Worm (Caenorhabditis elegans) whole organism, L2 larva: ENCODE results near the gene F57G9.7.

ENCODE experiments used
- F13H6.1 ChIP-seq: sonication (generic microtip); optimal IDR thresholded peaks from 2 replicates; lab custom pipeline; 2016; ENCODE audit warnings: missing genetic modification characterization, missing compliant biosample characterization
- R02D3.7 ChIP-seq: fragments of 150-350 bp; optimal IDR thresholded peaks from 2 replicates; lab custom pipeline; 2014; ENCODE audit warnings: missing biosample characterization, missing genetic modification characterization
- alr-1 ChIP-seq: fragments of 150-350 bp; optimal IDR thresholded peaks from 2 replicates; lab custom pipeline; 2014; ENCODE audit warnings: missing biosample characterization, missing genetic modification characterization
- aly-2 ChIP-seq: fragments of 150-350 bp; optimal IDR thresholded peaks from 2 replicates; lab custom pipeline; 2014; ENCODE audit warnings: missing biosample characterization, missing genetic modification characterization
- ama-1 ChIP-seq: fragments of 150-350 bp; optimal IDR thresholded peaks from 2 replicates; lab custom pipeline; 2018; ENCODE audit warnings: inconsistent platforms
- blmp-1 ChIP-seq: sonication (generic microtip); optimal IDR thresholded peaks from 2 replicates; lab custom pipeline; 2017; ENCODE audit warnings: missing genetic modification characterization, mild to moderate bottlenecking, missing compliant biosample characterization, antibody characterized with exemption, moderate library complexity; ENCODE audit not compliant: insufficient read depth
- ceh-16 ChIP-seq: fragments of 150-350 bp; optimal IDR thresholded peaks from 2 replicates; lab custom pipeline; 2014; ENCODE audit warnings: missing biosample characterization, missing genetic modification characterization
- dmd-4 ChIP-seq: sonication (generic microtip); optimal IDR thresholded peaks from 2 replicates; lab custom pipeline; 2017; ENCODE audit warnings: missing biosample characterization, missing genetic modification characterization
- egl-27 ChIP-seq: sonication (generic microtip); optimal IDR thresholded peaks from 3 replicates; lab custom pipeline; 2017; ENCODE audit warnings: missing biosample characterization, missing genetic modification reagents, missing genetic modification characterization
- elt-1 ChIP-seq: fragments of 150-350 bp; optimal IDR thresholded peaks from 2 replicates; lab custom pipeline; 2014; ENCODE audit warnings: missing biosample characterization, missing genetic modification characterization
- elt-3 ChIP-seq: sonication (generic microtip); optimal IDR thresholded peaks from 2 replicates; lab custom pipeline; 2017; ENCODE audit warnings: missing biosample characterization, missing genetic modification characterization
- fos-1 ChIP-seq: fragments of 150-350 bp; optimal IDR thresholded peaks from 2 replicates; lab custom pipeline; 2014; ENCODE audit warnings: missing biosample characterization, missing genetic modification characterization
- gmeb-1 ChIP-seq: fragments of 150-350 bp; optimal IDR thresholded peaks from 2 replicates; lab custom pipeline; 2014; ENCODE audit warnings: missing biosample characterization, missing genetic modification characterization
- lin-11 ChIP-seq: fragments of 150-350 bp; sonication (generic microtip); optimal IDR thresholded peaks from 2 replicates; lab custom pipeline; 2014; ENCODE audit warnings: missing biosample characterization, missing genetic modification characterization, inconsistent platforms, mixed read lengths
- lin-39 ChIP-seq: fragments of 150-350 bp; optimal IDR thresholded peaks from 2 replicates; lab custom pipeline; 2014; ENCODE audit warnings: missing biosample characterization, missing genetic modification reagents, missing genetic modification characterization
- lsy-2 ChIP-seq, 2 experiments: fragments of 150-350 bp in 1 of 2; sonication (generic microtip) in 1 of 2; optimal IDR thresholded peaks; 2 replicates each; lab custom pipeline; 2014 to 2017; ENCODE audit warnings: missing biosample characterization in 2 of 2, missing genetic modification characterization in 2 of 2
- mab-5 ChIP-seq: fragments of 150-350 bp; optimal IDR thresholded peaks from 2 replicates; lab custom pipeline; 2014; ENCODE audit warnings: missing biosample characterization, missing genetic modification characterization
- mdl-1 ChIP-seq, 2 experiments: fragments of 150-350 bp in 1 of 2; sonication (generic microtip) in 1 of 2; optimal IDR thresholded peaks; 2 replicates each; lab custom pipeline; 2017; ENCODE audit warnings: missing biosample characterization in 2 of 2, missing genetic modification characterization in 2 of 2
- nhr-10 ChIP-seq: sonication (generic microtip); optimal IDR thresholded peaks from 2 replicates; lab custom pipeline; 2017; ENCODE audit warnings: missing biosample characterization, missing genetic modification characterization
- nhr-11 ChIP-seq: fragments of 150-350 bp; optimal IDR thresholded peaks from 2 replicates; lab custom pipeline; 2014; ENCODE audit warnings: missing biosample characterization, missing genetic modification characterization
- nhr-12 ChIP-seq: fragments of 150-350 bp; optimal IDR thresholded peaks from 2 replicates; lab custom pipeline; 2014; ENCODE audit warnings: missing biosample characterization, missing genetic modification characterization
- nhr-129 ChIP-seq: fragments of 150-350 bp; optimal IDR thresholded peaks from 2 replicates; lab custom pipeline; 2014; ENCODE audit warnings: missing biosample characterization, missing genetic modification characterization
- nhr-21 ChIP-seq: fragments of 150-350 bp; optimal IDR thresholded peaks from 2 replicates; lab custom pipeline; 2014; ENCODE audit warnings: missing biosample characterization, missing genetic modification characterization
- nhr-23 ChIP-seq: fragments of 150-350 bp; optimal IDR thresholded peaks from 2 replicates; lab custom pipeline; 2014; ENCODE audit warnings: missing biosample characterization, missing genetic modification reagents, missing genetic modification characterization
- nhr-237 ChIP-seq: fragments of 150-350 bp; optimal IDR thresholded peaks from 2 replicates; lab custom pipeline; 2014; ENCODE audit warnings: missing biosample characterization, missing genetic modification characterization
- nhr-6 ChIP-seq: fragments of 150-350 bp; optimal IDR thresholded peaks from 2 replicates; lab custom pipeline; 2014; ENCODE audit warnings: missing biosample characterization, missing genetic modification characterization
- sem-4 ChIP-seq: fragments of 150-350 bp; optimal IDR thresholded peaks from 2 replicates; lab custom pipeline; 2014; ENCODE audit warnings: missing biosample characterization, missing genetic modification reagents, missing genetic modification characterization
- skn-1 ChIP-seq: sonication (generic microtip); optimal IDR thresholded peaks from 2 replicates; lab custom pipeline; 2017; ENCODE audit warnings: missing biosample characterization, missing genetic modification characterization
- sma-3 ChIP-seq: sonication (generic microtip); optimal IDR thresholded peaks from 2 replicates; lab custom pipeline; 2016; ENCODE audit warnings: missing genetic modification reagents, missing genetic modification characterization, missing compliant biosample characterization
- sma-9 ChIP-seq, 2 experiments: fragments of 150-350 bp in 1 of 2; sonication (generic microtip) in 1 of 2; optimal IDR thresholded peaks; 2 replicates each; lab custom pipeline; 2014 to 2016; ENCODE audit warnings: missing genetic modification characterization in 2 of 2, mild to moderate bottlenecking in 1 of 2, missing biosample characterization in 1 of 2, missing compliant biosample characterization in 1 of 2, missing genetic modification reagents in 1 of 2, moderate library complexity in 1 of 2
- snpc-4 ChIP-seq: fragments of 150-350 bp; optimal IDR thresholded peaks from 2 replicates; lab custom pipeline; 2014; ENCODE audit warnings: missing biosample characterization, missing genetic modification characterization
- unc-39 ChIP-seq: fragments of 150-350 bp; optimal IDR thresholded peaks from 2 replicates; lab custom pipeline; 2014; ENCODE audit warnings: missing biosample characterization, missing genetic modification characterization
- unc-62 ChIP-seq: fragments of 150-350 bp; optimal IDR thresholded peaks from 2 replicates; lab custom pipeline; 2014; ENCODE audit warnings: missing biosample characterization, missing genetic modification reagents, missing genetic modification characterization
- ztf-1 ChIP-seq: fragments of 200-800 bp; sonication (Bioruptor generic); conservative IDR thresholded peaks from 2 replicates; pipeline ENCODE4 v1.3.6; 2022; ENCODE audit warnings: missing genetic modification characterization, missing compliant biosample characterization
- ztf-4 ChIP-seq: fragments of 150-350 bp; optimal IDR thresholded peaks from 2 replicates; lab custom pipeline; 2014; ENCODE audit warnings: missing biosample characterization, missing genetic modification characterization

The F57G9.7 gene

ce11 chrII:12393690-12394089 lies 3.9 kb downstream of the F57G9.7 start, which contains the start of gene Y57A10B.7:
Gene Y57A10B.7, minus strand, starts transcription at chrII:12393790.
- TF ChIP-seq sma-9 (GFP tag; optimal IDR thresholded peaks at IDR 0.05; lab: Kevin White, UChicago) (no peak), sma-9 (tag; optimal IDR thresholded peaks at IDR 0.05; lab: Kevin White, UChicago) (no peak), blmp-1 (tag; lab: Kevin White, UChicago) (no peak), alr-1 (tag; lab: Kevin White, UChicago) (no peak), snpc-4 (tag; lab: Kevin White, UChicago) (no peak), elt-1 (no peak), sem-4 (tag; lab: Kevin White, UChicago) (no peak), lin-39 (tag; lab: Kevin White, UChicago) (no peak), skn-1 (tag; lab: Kevin White, UChicago) (no peak), ztf-1 (no peak), nhr-237 (tag; lab: Kevin White, UChicago) (no peak), nhr-12 (tag; lab: Kevin White, UChicago) (no peak)

- TF ChIP-seq elt-3 (tag; lab: Kevin White, UChicago) (no peak), snpc-4 (tag; lab: Kevin White, UChicago) (no peak), skn-1 (tag; lab: Kevin White, UChicago) (no peak), sma-3 (GFP tag; lab: Kevin White, UChicago) (no peak), ceh-16 (no peak), nhr-11 (no peak), ztf-1 (no peak), R02D3.7 (tag; lab: Kevin White, UChicago) (no peak), F13H6.1 (tag; lab: Kevin White, UChicago) (no peak), nhr-237 (tag; lab: Kevin White, UChicago) (no peak), nhr-12 (tag; lab: Kevin White, UChicago) (no peak), lsy-2 (tag; optimal IDR thresholded peaks at IDR 0.05; lab: Kevin White, UChicago) (no peak), nhr-23 (tag; lab: Kevin White, UChicago) (no peak), unc-39 (tag; lab: Kevin White, UChicago) (no peak), unc-62 (no peak), sma-9 (GFP tag; optimal IDR thresholded peaks at IDR 0.05; lab: Kevin White, UChicago) (no peak), sma-9 (tag; optimal IDR thresholded peaks at IDR 0.05; lab: Kevin White, UChicago) (no peak), elt-1 (no peak), mdl-1 (tag; optimal IDR thresholded peaks at IDR 0.05; lab: Kevin White, UChicago) (no peak)
- TF ChIP-seq, all 48 proteins: peak for 0
Measured at ce11 chrII:12389783-12390182, 7.8 kb downstream of the F57G9.7 start, which contains the start of gene Y57A10B.6. Gene Y57A10B.6, plus strand, starts transcription at chrII:12390083.

- TF ChIP-seq ztf-4 (tag; lab: Kevin White, UChicago) (no peak), egl-27 (tag; lab: Kevin White, UChicago) (no peak), dmd-4 (tag; lab: Kevin White, UChicago) (no peak), ceh-16 (no peak), nhr-21 (tag; lab: Kevin White, UChicago) (no peak), mab-5 (tag; lab: Kevin White, UChicago) (no peak), nhr-237 (tag; lab: Kevin White, UChicago) (no peak)
Measured at ce11 chrII:12387980-12388379, 9.6 kb downstream of the F57G9.7 start, which contains the start of gene sre-41. Gene sre-41, plus strand, starts transcription at chrII:12388280.

- TF ChIP-seq nhr-10 (tag; lab: Kevin White, UChicago) (no peak), sma-9 (GFP tag; optimal IDR thresholded peaks at IDR 0.05; lab: Kevin White, UChicago) (no peak), sma-9 (tag; optimal IDR thresholded peaks at IDR 0.05; lab: Kevin White, UChicago) (no peak), lsy-2 (tag; optimal IDR thresholded peaks at IDR 0.05; lab: Kevin White, UChicago) (no peak), ama-1 (lab: Kevin White, UChicago) (no peak), mdl-1 (tag; optimal IDR thresholded peaks at IDR 0.05; lab: Kevin White, UChicago) (no peak), aly-2 (tag; lab: Kevin White, UChicago) (no peak), snpc-4 (tag; lab: Kevin White, UChicago) (no peak), elt-1 (no peak), unc-39 (tag; lab: Kevin White, UChicago) (no peak), nhr-129 (tag; lab: Kevin White, UChicago) (no peak), dmd-4 (tag; lab: Kevin White, UChicago) (no peak), gmeb-1 (tag; lab: Kevin White, UChicago) (no peak), sma-3 (GFP tag; lab: Kevin White, UChicago) (no peak), fos-1 (tag; lab: Kevin White, UChicago) (no peak), skn-1 (tag; lab: Kevin White, UChicago) (no peak), nhr-6 (tag; lab: Kevin White, UChicago) (no peak), lin-11 (tag; lab: Kevin White, UChicago) (no peak), ceh-16 (no peak), unc-62 (no peak)
Measured at ce11 chrII:12387487-12387886, 10.1 kb downstream of the F57G9.7 start.
